Fruit fly (Drosophila melanogaster) whole organism, embryonic: ENCODE data around the gene CG31122.
A peak's percentile ranks its signal among the peaks of the same experiment; 100 is the strongest.

Experiments used
- Ada2b ChIP-seq: fragments of 200-800 bp; sonication (Bioruptor generic); IDR thresholded peaks from 2 replicates; pipeline ENCODE4 v1.3.6; 2022; ENCODE audit warnings: missing biosample characterization, missing genetic modification characterization
- Bgb ChIP-seq: fragments of 200-800 bp; sonication (Bioruptor generic); IDR thresholded peaks from 2 replicates; pipeline ENCODE4 v1.3.6; 2022; ENCODE audit warnings: missing biosample characterization, missing genetic modification characterization; ENCODE audit not compliant: partially characterized antibody
- CG10366 ChIP-seq: fragments of 200-800 bp; sonication (Bioruptor generic); IDR thresholded peaks from 2 replicates; pipeline ENCODE4 v1.3.6; 2022; ENCODE audit warnings: missing biosample characterization, missing genetic modification characterization
- CG10959 ChIP-seq: fragments of 200-800 bp; sonication (Bioruptor generic); IDR thresholded peaks from 2 replicates; pipeline ENCODE4 v1.3.6; 2022; ENCODE audit warnings: missing biosample characterization, missing genetic modification characterization
- CG11456 ChIP-seq: fragments of 200-800 bp; sonication (Bioruptor generic); IDR thresholded peaks from 3 replicates; pipeline ENCODE4 v1.3.6; 2022; ENCODE audit warnings: missing biosample characterization, missing genetic modification characterization
- CG14441 ChIP-seq: fragments of 200-800 bp; sonication (Bioruptor generic); IDR thresholded peaks from 2 replicates; pipeline ENCODE4 v1.3.6; 2022; ENCODE audit warnings: missing biosample characterization, missing genetic modification characterization
- CG14860 ChIP-seq: fragments of 200-800 bp; sonication (Bioruptor generic); IDR thresholded peaks from 3 replicates; pipeline ENCODE4 v1.3.6; 2022; ENCODE audit warnings: missing biosample characterization, missing genetic modification characterization; ENCODE audit not compliant: partially characterized antibody
- CG15479 ChIP-seq: fragments of 200-800 bp; sonication (Bioruptor generic); optimal IDR thresholded peaks from 3 replicates; lab custom pipeline; 2019; ENCODE audit warnings: missing biosample characterization, mild to moderate bottlenecking, missing genetic modification characterization, moderate library complexity
- CG17328 ChIP-seq: fragments of 200-800 bp; sonication (Bioruptor generic); IDR thresholded peaks from 2 replicates; pipeline ENCODE4 v1.3.6; 2022; ENCODE audit warnings: missing biosample characterization, missing genetic modification characterization
- CG17912 ChIP-seq: fragments of 200-800 bp; sonication (Bioruptor generic); optimal IDR thresholded peaks from 2 replicates; lab custom pipeline; 2018; ENCODE audit warnings: missing biosample characterization, mild to moderate bottlenecking, missing genetic modification characterization
- CG1792 ChIP-seq: fragments of 200-800 bp; sonication (Bioruptor generic); optimal IDR thresholded peaks from 2 replicates; lab custom pipeline; 2016; ENCODE audit warnings: missing biosample characterization, missing genetic modification characterization
- CG1832 ChIP-seq: fragments of 200-800 bp; sonication (Bioruptor generic); optimal IDR thresholded peaks from 2 replicates; lab custom pipeline; 2017; ENCODE audit warnings: missing biosample characterization, mild to moderate bottlenecking, missing genetic modification characterization, inconsistent platforms
- CG30431 ChIP-seq: fragments of 200-800 bp; sonication (Bioruptor generic); optimal IDR thresholded peaks from 2 replicates; lab custom pipeline; 2017; ENCODE audit warnings: missing biosample characterization, missing genetic modification characterization
- CG3163 ChIP-seq: fragments of 200-800 bp; sonication (Bioruptor generic); optimal IDR thresholded peaks from 3 replicates; lab custom pipeline; 2016; ENCODE audit warnings: missing biosample characterization, missing genetic modification characterization
- CG34422 ChIP-seq: fragments of 200-800 bp; sonication (Bioruptor generic); IDR thresholded peaks from 3 replicates; pipeline ENCODE4 v1.3.6; 2022; ENCODE audit warnings: missing biosample characterization, missing genetic modification characterization
- CG3847 ChIP-seq: fragments of 200-800 bp; sonication (Bioruptor generic); IDR thresholded peaks from 2 replicates; pipeline ENCODE4 v1.3.6; 2022; ENCODE audit warnings: missing biosample characterization, missing genetic modification characterization
- CG4282 ChIP-seq: fragments of 200-800 bp; sonication (Bioruptor generic); optimal IDR thresholded peaks from 2 replicates; lab custom pipeline; 2016; ENCODE audit warnings: missing biosample characterization, missing genetic modification characterization
- CG4360 ChIP-seq: fragments of 200-800 bp; sonication (Bioruptor generic); IDR thresholded peaks from 2 replicates; pipeline ENCODE4 v1.3.6; 2022; ENCODE audit warnings: missing biosample characterization, missing genetic modification characterization
- CG4617 ChIP-seq: fragments of 200-800 bp; sonication (Bioruptor generic); optimal IDR thresholded peaks from 3 replicates; lab custom pipeline; 2016; ENCODE audit warnings: missing biosample characterization, missing genetic modification characterization, borderline replicate concordance
- CG6272 ChIP-seq: fragments of 200-800 bp; sonication (Bioruptor generic); IDR thresholded peaks from 2 replicates; pipeline ENCODE4 v1.3.6; 2022; ENCODE audit warnings: missing biosample characterization, missing genetic modification characterization
- CG6689 ChIP-seq: fragments of 200-800 bp; sonication (Bioruptor generic); IDR thresholded peaks from 2 replicates; pipeline ENCODE4 v1.3.6; 2022; ENCODE audit warnings: missing biosample characterization, missing genetic modification characterization
- CG6813 ChIP-seq: fragments of 200-800 bp; sonication (Bioruptor generic); optimal IDR thresholded peaks from 2 replicates; lab custom pipeline; 2017; ENCODE audit warnings: missing biosample characterization, missing genetic modification characterization, mild to moderate bottlenecking, moderate library complexity, missing genetic modification reagents
- CG9437 ChIP-seq: fragments of 200-800 bp; sonication (Bioruptor generic); optimal IDR thresholded peaks from 2 replicates; lab custom pipeline; 2018; ENCODE audit warnings: missing biosample characterization, mild to moderate bottlenecking, missing genetic modification characterization
- CG9727 ChIP-seq: fragments of 200-800 bp; sonication (Bioruptor generic); optimal IDR thresholded peaks from 3 replicates; lab custom pipeline; 2017; ENCODE audit warnings: missing biosample characterization, mild to moderate bottlenecking, missing genetic modification characterization
- D ChIP-seq, 2 experiments: fragments of 200-800 bp in 1 of 2; fragments of >200 bp in 1 of 2; sonication (Bioruptor generic) in 1 of 2; optimal IDR thresholded peaks; 2 replicates in 1 of 2; 3 replicates in 1 of 2; lab custom pipeline; 2017; ENCODE audit warnings: mild to moderate bottlenecking in 1 of 2, missing biosample characterization in 1 of 2, missing genetic modification characterization in 1 of 2, missing genetic modification reagents in 1 of 2
- Dip3 ChIP-seq: fragments of 200-800 bp; sonication (Bioruptor generic); optimal IDR thresholded peaks from 3 replicates; lab custom pipeline; 2016; ENCODE audit warnings: missing biosample characterization, missing genetic modification characterization
- Dll ChIP-seq: fragments of 200-800 bp; sonication (Bioruptor generic); IDR thresholded peaks from 4 replicates; pipeline ENCODE4 v1.3.6; 2022; ENCODE audit warnings: missing biosample characterization, missing genetic modification characterization; ENCODE audit not compliant: partially characterized antibody
- HmgD ChIP-seq: fragments of 200-800 bp; sonication (Bioruptor generic); optimal IDR thresholded peaks from 3 replicates; lab custom pipeline; 2016; ENCODE audit warnings: missing biosample characterization, missing genetic modification characterization
- MBD-R2 ChIP-seq: fragments of 200-800 bp; sonication (Bioruptor generic); IDR thresholded peaks from 2 replicates; pipeline ENCODE4 v1.3.6; 2022; ENCODE audit warnings: missing biosample characterization, missing genetic modification characterization
- Myb ChIP-seq: fragments of 200-800 bp; sonication (Bioruptor generic); optimal IDR thresholded peaks from 2 replicates; lab custom pipeline; 2016; ENCODE audit warnings: missing biosample characterization, missing genetic modification characterization
- NC2α ChIP-seq: fragments of 200-800 bp; sonication (Bioruptor generic); optimal IDR thresholded peaks from 2 replicates; lab custom pipeline; 2016; ENCODE audit warnings: missing biosample characterization, missing genetic modification characterization
- Neu2 ChIP-seq: fragments of 200-800 bp; sonication (Bioruptor generic); optimal IDR thresholded peaks from 3 replicates; lab custom pipeline; 2016; ENCODE audit warnings: missing biosample characterization, missing genetic modification characterization, borderline replicate concordance
- Optix ChIP-seq: fragments of 200-800 bp; sonication (Bioruptor generic); IDR thresholded peaks from 3 replicates; pipeline ENCODE4 v1.3.6; 2022; ENCODE audit warnings: missing biosample characterization, missing genetic modification characterization
- Rx ChIP-seq: fragments of 200-800 bp; sonication (Bioruptor generic); IDR thresholded peaks from 2 replicates; pipeline ENCODE4 v1.3.6; 2022; ENCODE audit warnings: missing biosample characterization, missing genetic modification characterization
- Scr ChIP-seq: fragments of 200-800 bp; sonication (Bioruptor generic); IDR thresholded peaks from 2 replicates; pipeline ENCODE4 v1.3.6; 2022; ENCODE audit warnings: missing biosample characterization, missing genetic modification characterization; ENCODE audit not compliant: partially characterized antibody
- Taf1 ChIP-seq: fragments of 200-800 bp; sonication (Bioruptor generic); IDR thresholded peaks from 2 replicates; pipeline ENCODE4 v1.3.6; 2022; ENCODE audit warnings: missing biosample characterization, missing genetic modification characterization
- al ChIP-seq: fragments of 200-800 bp; sonication (Bioruptor generic); IDR thresholded peaks from 2 replicates; pipeline ENCODE4 v1.3.6; 2022; ENCODE audit warnings: missing biosample characterization, missing genetic modification characterization
- bowl ChIP-seq: fragments of 200-800 bp; sonication (Bioruptor generic); IDR thresholded peaks from 2 replicates; pipeline ENCODE4 v1.3.6; 2022; ENCODE audit warnings: missing biosample characterization, missing genetic modification characterization
- btn ChIP-seq: fragments of 200-800 bp; sonication (Bioruptor generic); optimal IDR thresholded peaks from 2 replicates; lab custom pipeline; 2016; ENCODE audit warnings: missing biosample characterization, missing genetic modification characterization
- cas ChIP-seq: fragments of 200-800 bp; sonication (Bioruptor generic); IDR thresholded peaks from 2 replicates; pipeline ENCODE4 v1.3.6; 2022; ENCODE audit warnings: missing biosample characterization, missing genetic modification characterization
- fd64A ChIP-seq: fragments of 200-800 bp; sonication (Bioruptor generic); optimal IDR thresholded peaks from 3 replicates; lab custom pipeline; 2018; ENCODE audit warnings: missing biosample characterization, mild to moderate bottlenecking, missing genetic modification characterization
- klu ChIP-seq: fragments of 200-800 bp; sonication (Bioruptor generic); IDR thresholded peaks from 2 replicates; pipeline ENCODE4 v1.3.6; 2022; ENCODE audit warnings: missing biosample characterization, missing genetic modification characterization
- lov ChIP-seq, 2 experiments: fragments of 200-800 bp in 1 of 2; fragments of >200 bp in 1 of 2; sonication (Bioruptor generic) in 1 of 2; IDR thresholded peaks in 1 of 2; optimal IDR thresholded peaks in 1 of 2; 2 replicates in 1 of 2; 3 replicates in 1 of 2; pipeline versions ENCODE4 v1.3.6 to Lab custom; 2017 to 2022; ENCODE audit warnings: missing biosample characterization in 1 of 2, missing genetic modification characterization in 1 of 2
- pb ChIP-seq: fragments of 200-800 bp; sonication (Bioruptor generic); optimal IDR thresholded peaks from 3 replicates; lab custom pipeline; 2016; ENCODE audit warnings: missing biosample characterization, missing genetic modification characterization
- pita ChIP-seq: fragments of 200-800 bp; sonication (Bioruptor generic); optimal IDR thresholded peaks from 2 replicates; lab custom pipeline; 2017; ENCODE audit warnings: missing biosample characterization, mild to moderate bottlenecking, missing genetic modification characterization
- pzg ChIP-seq: fragments of 200-800 bp; sonication (Bioruptor generic); optimal IDR thresholded peaks from 3 replicates; lab custom pipeline; 2018; ENCODE audit warnings: missing biosample characterization, mild to moderate bottlenecking, missing genetic modification characterization, moderate library complexity
- shn ChIP-seq: fragments of 200-800 bp; sonication (Bioruptor generic); optimal IDR thresholded peaks from 3 replicates; lab custom pipeline; 2016; ENCODE audit warnings: missing biosample characterization, missing genetic modification characterization
- slp2 ChIP-seq: fragments of 200-800 bp; sonication (Bioruptor generic); optimal IDR thresholded peaks from 2 replicates; lab custom pipeline; 2016; ENCODE audit warnings: missing biosample characterization, missing genetic modification characterization
- stc ChIP-seq: fragments of 200-800 bp; sonication (Bioruptor generic); IDR thresholded peaks from 2 replicates; pipeline ENCODE4 v1.3.6; 2022; ENCODE audit warnings: missing biosample characterization, missing genetic modification characterization
- tx ChIP-seq: fragments of 200-800 bp; sonication (Bioruptor generic); optimal IDR thresholded peaks from 2 replicates; lab custom pipeline; 2016; ENCODE audit warnings: missing biosample characterization, missing genetic modification characterization
- wdn ChIP-seq: fragments of 200-800 bp; sonication (Bioruptor generic); IDR thresholded peaks from 2 replicates; pipeline ENCODE4 v1.3.6; 2022; ENCODE audit warnings: missing biosample characterization, missing genetic modification characterization
- yki ChIP-seq: fragments of >200 bp; optimal IDR thresholded peaks from 3 replicates; lab custom pipeline; 2018

Gene CG31122

DNA sequence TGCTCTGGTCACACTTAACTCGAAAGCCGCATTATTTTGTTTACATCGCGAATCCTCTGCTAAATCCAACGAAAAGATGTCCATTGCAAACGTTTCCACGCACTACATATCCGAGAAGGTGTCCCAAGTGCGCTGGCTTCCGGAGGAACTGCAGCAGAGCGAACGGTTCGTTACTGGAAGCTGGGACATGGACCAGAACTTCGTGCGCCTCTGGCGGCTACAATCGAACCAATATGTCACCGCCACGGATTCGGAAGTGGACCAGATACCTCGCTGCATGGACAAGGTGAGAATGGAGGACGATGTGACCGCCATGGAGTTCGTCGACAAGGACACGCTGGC is 46.1 kb downstream of the CG31122 start:
- TF ChIP-seq Neu2 (GFP tag; lab: Kevin White, UChicago) (no peak), stc (GFP tag; lab: Robert Waterston, UW) (no peak), CG9437 (GFP tag; lab: Kevin White, UChicago) (no peak), D (optimal IDR thresholded peaks at IDR 0.05; lab: Kevin White, UChicago) (peak; percentile 55), D (GFP tag; optimal IDR thresholded peaks at IDR 0.05; lab: Kevin White, UChicago) (no peak), shn (GFP tag; lab: Kevin White, UChicago) (no peak), CG30431 (GFP tag; lab: Kevin White, UChicago) (no peak), CG14441 (GFP tag; lab: Robert Waterston, UW) (no peak), lov (optimal IDR thresholded peaks at IDR 0.05; lab: Kevin White, UChicago) (no peak), lov (GFP tag; IDR thresholded peaks at IDR 0.05; lab: Robert Waterston, UW) (no peak), bowl (GFP tag; lab: Robert Waterston, UW) (no peak), tx (no peak), CG17912 (no peak), CG14860 (no peak), CG1832 (no peak), Ada2b (GFP tag; lab: Robert Waterston, UW) (no peak), CG3847 (GFP tag; lab: Robert Waterston, UW) (no peak; the same call in 1 of the 2 replicates), btn (GFP tag; lab: Kevin White, UChicago) (no peak), pb (GFP tag; lab: Kevin White, UChicago) (no peak), HmgD (peak; percentile 35), klu (GFP tag; lab: Robert Waterston, UW) (no peak), Taf1 (GFP tag; lab: Robert Waterston, UW) (no peak), slp2 (no peak), CG3163 (no peak), CG10959 (no peak), CG6813 (no peak), CG15479 (GFP tag; lab: Kevin White, UChicago) (no peak), NC2α (GFP tag; lab: Kevin White, UChicago) (no peak), CG11456 (no peak), Dll (GFP tag; lab: Robert Waterston, UW) (no peak; the same call in 3 of the 4 replicates), MBD-R2 (peak; percentile 81), pita (no peak), wdn (GFP tag; lab: Robert Waterston, UW) (no peak), Myb (no peak), Rx (GFP tag; lab: Robert Waterston, UW) (no peak), CG6272 (no peak), CG9727 (GFP tag; lab: Kevin White, UChicago) (no peak), Scr (GFP tag; lab: Robert Waterston, UW) (no peak), CG4617 (GFP tag; lab: Kevin White, UChicago) (peak; percentile 23), CG1792 (GFP tag; lab: Kevin White, UChicago) (no peak), CG10366 (GFP tag; lab: Robert Waterston, UW) (no peak), cas (no peak), CG34422 (GFP tag; lab: Robert Waterston, UW) (no peak; the same call in 2 of the 3 replicates), yki (no peak), Dip3 (no peak), CG6689 (no peak), al (GFP tag; lab: Robert Waterston, UW) (no peak), CG17328 (GFP tag; lab: Robert Waterston, UW) (0 out of 2 replicates have a peak, but pooled peaks have one; percentile 3), fd64A (GFP tag; lab: Kevin White, UChicago) (no peak), CG4282 (GFP tag; lab: Kevin White, UChicago) (no peak), pzg (GFP tag; lab: Kevin White, UChicago) (no peak), CG4360 (GFP tag; lab: Robert Waterston, UW) (no peak), Bgb (GFP tag; lab: Robert Waterston, UW) (no peak), Optix (no peak)
